Worm (Caenorhabditis elegans) whole organism, L1 larva: ENCODE measurements around the gene col-131.

Source experiments
- C04F5.9 ChIP-seq: sonication (generic microtip); optimal IDR thresholded peaks from 2 replicates; lab custom pipeline; 2016; ENCODE audit warnings: missing genetic modification characterization, missing compliant biosample characterization
- C16A3.4 ChIP-seq: fragments of 150-350 bp; optimal IDR thresholded peaks from 2 replicates; lab custom pipeline; 2014; ENCODE audit warnings: missing biosample characterization, missing genetic modification characterization
- Y116A8C.19 ChIP-seq: sonication (generic microtip); optimal IDR thresholded peaks from 2 replicates; lab custom pipeline; 2016; ENCODE audit warnings: missing compliant biosample characterization, missing genetic modification characterization, borderline replicate concordance
- aha-1 ChIP-seq: fragments of 150-350 bp; optimal IDR thresholded peaks from 2 replicates; lab custom pipeline; 2014; ENCODE audit warnings: missing biosample characterization, missing genetic modification characterization
- alr-1 ChIP-seq: fragments of 200-800 bp; sonication (Bioruptor generic); optimal IDR thresholded peaks from 2 replicates; lab custom pipeline; 2018; ENCODE audit warnings: borderline replicate concordance, mild to moderate bottlenecking, missing genetic modification characterization, missing compliant biosample characterization
- aly-2 ChIP-seq: fragments of 150-350 bp; optimal IDR thresholded peaks from 2 replicates; lab custom pipeline; 2014; ENCODE audit warnings: missing biosample characterization, missing genetic modification characterization
- blmp-1 ChIP-seq: fragments of 150-350 bp; optimal IDR thresholded peaks from 2 replicates; lab custom pipeline; 2014; ENCODE audit warnings: missing biosample characterization, missing genetic modification characterization
- ceh-8 ChIP-seq: fragments of 200-800 bp; sonication (Bioruptor generic); optimal IDR thresholded peaks from 2 replicates; lab custom pipeline; 2018; ENCODE audit warnings: mild to moderate bottlenecking, missing genetic modification characterization, moderate library complexity, missing compliant biosample characterization
- dpl-1 ChIP-seq, 3 experiments: fragments of 150-350 bp in 2 of 3; sonication (generic microtip) in 1 of 3; optimal IDR thresholded peaks; 2 replicates each; lab custom pipeline; 2014 to 2017; ENCODE audit warnings: missing biosample characterization in 3 of 3, missing genetic modification characterization in 3 of 3, missing genetic modification reagents in 3 of 3
- efl-1 ChIP-seq, 4 experiments: fragments of 150-350 bp; optimal IDR thresholded peaks in 3 of 4; peaks in 1 of 4; 1 replicate in 1 of 4; 2 replicates in 3 of 4; lab custom pipeline; 2014; ENCODE audit warnings: missing biosample characterization in 2 of 4, missing genetic modification characterization in 2 of 4, missing genetic modification reagents in 2 of 4
- efl-3 ChIP-seq: fragments of 200-800 bp; sonication (Bioruptor generic); optimal IDR thresholded peaks from 2 replicates; lab custom pipeline; 2018; ENCODE audit warnings: mild to moderate bottlenecking, missing genetic modification characterization, missing compliant biosample characterization
- elt-2 ChIP-seq: sonication (generic microtip); optimal IDR thresholded peaks from 2 replicates; lab custom pipeline; 2016; ENCODE audit warnings: missing genetic modification characterization, mild to moderate bottlenecking, inconsistent platforms, missing compliant biosample characterization, missing genetic modification reagents
- elt-3 ChIP-seq, 6 experiments: fragments of 150-350 bp in 1 of 6; sonication (generic microtip); optimal IDR thresholded peaks; 2 replicates each; lab custom pipeline; 2017 to 2018; ENCODE audit warnings: missing biosample characterization in 6 of 6, missing genetic modification characterization in 6 of 6, inconsistent platforms in 1 of 6
- ets-5 ChIP-seq: fragments of 200-800 bp; sonication (Bioruptor generic); IDR thresholded peaks from 2 replicates; pipeline ENCODE4 v1.3.6; 2022; ENCODE audit warnings: missing genetic modification characterization, missing compliant biosample characterization
- fkh-4 ChIP-seq: sonication (generic microtip); optimal IDR thresholded peaks from 2 replicates; lab custom pipeline; 2016; ENCODE audit warnings: missing compliant biosample characterization, missing genetic modification characterization, borderline replicate concordance
- fkh-8 ChIP-seq: sonication (generic microtip); optimal IDR thresholded peaks from 2 replicates; lab custom pipeline; 2016; ENCODE audit warnings: mild to moderate bottlenecking, missing genetic modification characterization, missing compliant biosample characterization
- grh-1 ChIP-seq: fragments of 200-800 bp; sonication (Bioruptor generic); IDR thresholded peaks from 2 replicates; pipeline ENCODE4 v1.3.6; 2022; ENCODE audit warnings: missing genetic modification reagents, missing genetic modification characterization, missing compliant biosample characterization
- hlh-17 ChIP-seq: fragments of 200-800 bp; sonication (Bioruptor generic); optimal IDR thresholded peaks from 2 replicates; lab custom pipeline; 2018; ENCODE audit warnings: missing genetic modification characterization, mild to moderate bottlenecking, missing compliant biosample characterization, moderate library complexity, borderline replicate concordance
- hpl-2 ChIP-seq: fragments of 150-350 bp; optimal IDR thresholded peaks from 2 replicates; lab custom pipeline; 2014; ENCODE audit warnings: missing biosample characterization, missing genetic modification reagents, missing genetic modification characterization
- jun-1 ChIP-seq: fragments of 150-350 bp; optimal IDR thresholded peaks from 2 replicates; lab custom pipeline; 2014; ENCODE audit warnings: missing biosample characterization, missing genetic modification reagents, missing genetic modification characterization
- lin-14 ChIP-seq: fragments of 200-800 bp; sonication (Bioruptor generic); optimal IDR thresholded peaks from 2 replicates; lab custom pipeline; 2018; ENCODE audit warnings: mild to moderate bottlenecking, missing genetic modification characterization, moderate library complexity, missing compliant biosample characterization
- lin-35 ChIP-seq, 2 experiments: fragments of 150-350 bp; optimal IDR thresholded peaks; 2 replicates each; lab custom pipeline; 2014; ENCODE audit warnings: missing biosample characterization in 2 of 2, missing genetic modification characterization in 2 of 2, missing genetic modification reagents in 2 of 2
- lir-3 ChIP-seq: sonication (generic microtip); optimal IDR thresholded peaks from 2 replicates; lab custom pipeline; 2016; ENCODE audit warnings: mild to moderate bottlenecking, missing genetic modification characterization, moderate library complexity, missing compliant biosample characterization; ENCODE audit not compliant: poor library complexity
- mab-9 ChIP-seq: fragments of 200-800 bp; sonication (Bioruptor generic); IDR thresholded peaks from 2 replicates; pipeline ENCODE4 v1.3.6; 2022; ENCODE audit warnings: missing genetic modification reagents, missing genetic modification characterization, missing compliant biosample characterization
- mef-2 ChIP-seq: fragments of 150-350 bp; optimal IDR thresholded peaks from 2 replicates; lab custom pipeline; 2014; ENCODE audit warnings: missing biosample characterization, missing genetic modification characterization
- mep-1 ChIP-seq: fragments of 150-350 bp; optimal IDR thresholded peaks from 2 replicates; lab custom pipeline; 2014; ENCODE audit warnings: missing biosample characterization, missing genetic modification characterization
- nhr-20 ChIP-seq: sonication (generic microtip); optimal IDR thresholded peaks from 2 replicates; lab custom pipeline; 2016; ENCODE audit warnings: mild to moderate bottlenecking, missing genetic modification characterization, missing compliant biosample characterization
- nhr-71 ChIP-seq: sonication (generic microtip); optimal IDR thresholded peaks from 2 replicates; lab custom pipeline; 2016; ENCODE audit warnings: mild to moderate bottlenecking, missing genetic modification characterization, moderate library complexity, missing compliant biosample characterization
- nhr-77 ChIP-seq: fragments of 150-350 bp; optimal IDR thresholded peaks from 2 replicates; lab custom pipeline; 2014; ENCODE audit warnings: missing biosample characterization, missing genetic modification characterization
- nhr-85 ChIP-seq: sonication (generic microtip); peaks from one replicate; lab custom pipeline; 2016; ENCODE audit warnings: missing genetic modification characterization, inconsistent platforms, missing compliant biosample characterization
- pag-3 ChIP-seq: sonication (generic microtip); optimal IDR thresholded peaks from 2 replicates; lab custom pipeline; 2017; ENCODE audit warnings: missing genetic modification characterization, mild to moderate bottlenecking, missing compliant biosample characterization, antibody characterized with exemption, borderline replicate concordance; ENCODE audit not compliant: insufficient read depth
- pax-3 ChIP-seq: fragments of 200-800 bp; sonication (Bioruptor generic); optimal IDR thresholded peaks from 2 replicates; lab custom pipeline; 2018; ENCODE audit warnings: mild to moderate bottlenecking, missing genetic modification characterization, moderate library complexity, missing compliant biosample characterization
- snpc-4 ChIP-seq: fragments of 150-350 bp; optimal IDR thresholded peaks from 2 replicates; lab custom pipeline; 2014; ENCODE audit warnings: missing biosample characterization, missing genetic modification characterization
- snu-23 ChIP-seq: sonication (generic microtip); optimal IDR thresholded peaks from 2 replicates; lab custom pipeline; 2016; ENCODE audit warnings: missing genetic modification characterization, missing compliant biosample characterization
- sox-4 ChIP-seq: sonication (generic microtip); optimal IDR thresholded peaks from 2 replicates; lab custom pipeline; 2016; ENCODE audit warnings: missing genetic modification characterization, missing compliant biosample characterization
- sup-37 ChIP-seq: fragments of 200-800 bp; sonication (Bioruptor generic); optimal IDR thresholded peaks from 2 replicates; lab custom pipeline; 2018; ENCODE audit warnings: mild to moderate bottlenecking, missing genetic modification characterization, missing compliant biosample characterization
- tbx-2 ChIP-seq: sonication (generic microtip); optimal IDR thresholded peaks from 2 replicates; lab custom pipeline; 2016; ENCODE audit warnings: missing genetic modification characterization, missing compliant biosample characterization
- tlp-1 ChIP-seq: fragments of 150-350 bp; optimal IDR thresholded peaks from 2 replicates; lab custom pipeline; 2014; ENCODE audit warnings: missing biosample characterization, missing genetic modification characterization
- unc-130 ChIP-seq: fragments of 150-350 bp; optimal IDR thresholded peaks from 2 replicates; lab custom pipeline; 2017; ENCODE audit warnings: missing biosample characterization, missing genetic modification characterization, inconsistent platforms
- unc-86 ChIP-seq: sonication (generic microtip); optimal IDR thresholded peaks from 2 replicates; lab custom pipeline; 2016; ENCODE audit warnings: missing genetic modification characterization, missing compliant biosample characterization
- xbp-1 ChIP-seq: sonication (generic microtip); optimal IDR thresholded peaks from 2 replicates; lab custom pipeline; 2016; ENCODE audit warnings: missing genetic modification characterization, missing compliant biosample characterization
- zag-1 ChIP-seq: fragments of 150-350 bp; optimal IDR thresholded peaks from 2 replicates; lab custom pipeline; 2014; ENCODE audit warnings: missing biosample characterization, missing genetic modification characterization
- zip-4 ChIP-seq: fragments of 200-800 bp; sonication (Bioruptor generic); optimal IDR thresholded peaks from 2 replicates; lab custom pipeline; 2018; ENCODE audit warnings: mild to moderate bottlenecking, missing genetic modification characterization, moderate library complexity, missing compliant biosample characterization

col-131 gene

DNA sequence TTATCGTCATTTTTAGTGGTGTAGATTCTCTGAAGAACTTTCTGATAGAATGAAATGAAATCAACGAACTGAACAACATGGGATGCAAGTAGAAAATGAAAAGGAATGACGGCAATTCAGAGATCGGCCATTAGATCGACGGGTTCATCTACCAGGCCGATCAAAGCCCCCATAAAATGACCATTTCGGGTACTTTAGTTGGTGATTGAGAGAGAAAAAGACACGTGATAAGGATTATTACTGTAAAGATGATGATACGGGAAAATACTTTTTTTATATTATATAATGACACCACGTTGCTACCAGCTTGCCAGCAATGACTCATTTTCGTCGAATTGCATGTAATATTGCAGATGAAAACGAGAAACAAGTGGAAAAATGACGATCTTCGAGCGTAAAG, 42.7 kb upstream of the col-131 start, which contains the start of gene best-1 (continued):
- TF ChIP-seq lin-14 (GFP tag; lab: Kevin White, UChicago) (no peak), hlh-17 (no peak), hpl-2 (no peak), lin-35 (GFP tag; optimal IDR thresholded peaks at IDR 0.05; lab: Kevin White, UChicago) (no peak), snpc-4 (tag; lab: Kevin White, UChicago) (no peak), sox-4 (tag; lab: Kevin White, UChicago) (no peak), efl-3 (GFP tag; lab: Kevin White, UChicago) (no peak), grh-1 (GFP tag; lab: Robert Waterston, UW) (no peak), aha-1 (tag; lab: Kevin White, UChicago) (no peak), pag-3 (no peak), alr-1 (tag; lab: Kevin White, UChicago) (no peak), mab-9 (no peak), pax-3 (tag; lab: Kevin White, UChicago) (no peak), sup-37 (GFP tag; lab: Kevin White, UChicago) (no peak), mef-2 (tag; lab: Kevin White, UChicago) (no peak), efl-1 (optimal IDR thresholded peaks at IDR 0.05; lab: Kevin White, UChicago) (no peak), efl-1 (GFP tag; optimal IDR thresholded peaks at IDR 0.05 in 1 of 2; lab: Kevin White, UChicago) (no peak), nhr-20 (peak; percentile 64), unc-86 (tag; lab: Kevin White, UChicago) (no peak), fkh-4 (tag; lab: Kevin White, UChicago) (no peak), elt-3 (tag; optimal IDR thresholded peaks at IDR 0.05; lab: Kevin White, UChicago) (peak in 4 of 6 experiments; percentile 34 to 69 (median 50)), nhr-71 (tag; lab: Kevin White, UChicago) (peak; percentile 45), dpl-1 (GFP tag; optimal IDR thresholded peaks at IDR 0.05; lab: Kevin White, UChicago) (no peak), jun-1 (tag; lab: Kevin White, UChicago) (no peak), aly-2 (tag; lab: Kevin White, UChicago) (no peak), C04F5.9 (no peak), lir-3 (tag; lab: Kevin White, UChicago) (no peak), C16A3.4 (no peak), nhr-77 (tag; lab: Kevin White, UChicago) (no peak), xbp-1 (tag; lab: Kevin White, UChicago) (no peak), mep-1 (no peak), elt-2 (no peak), nhr-85 (tag; lab: Kevin White, UChicago) (peak; percentile 67)

DNA sequence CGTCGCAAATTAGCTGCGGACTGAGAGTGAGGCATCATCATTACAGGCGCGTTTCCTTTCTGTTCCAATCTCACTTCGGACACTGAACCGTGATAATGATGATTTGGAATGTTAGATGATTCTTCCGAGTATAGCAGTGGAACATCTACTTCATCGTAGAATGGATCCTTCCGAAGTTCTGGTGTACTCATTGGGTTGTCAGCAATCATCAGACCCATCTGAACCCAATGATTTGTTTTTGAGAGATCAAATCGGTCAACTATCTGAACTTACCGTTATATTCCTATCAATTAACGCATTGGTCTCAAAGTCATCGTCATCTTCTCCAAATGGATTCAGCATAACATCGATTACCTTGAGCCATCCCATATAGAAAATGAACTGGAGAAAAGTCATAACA, 41.3 kb upstream of the col-131 start:
- TF ChIP-seq C16A3.4 (no peak), zag-1 (tag; lab: Kevin White, UChicago) (no peak), nhr-71 (tag; lab: Kevin White, UChicago) (no peak), mef-2 (tag; lab: Kevin White, UChicago) (no peak), lir-3 (tag; lab: Kevin White, UChicago) (no peak), blmp-1 (peak; percentile 2), ceh-8 (GFP tag; lab: Kevin White, UChicago) (no peak), Y116A8C.19 (tag; lab: Kevin White, UChicago) (no peak)

DNA sequence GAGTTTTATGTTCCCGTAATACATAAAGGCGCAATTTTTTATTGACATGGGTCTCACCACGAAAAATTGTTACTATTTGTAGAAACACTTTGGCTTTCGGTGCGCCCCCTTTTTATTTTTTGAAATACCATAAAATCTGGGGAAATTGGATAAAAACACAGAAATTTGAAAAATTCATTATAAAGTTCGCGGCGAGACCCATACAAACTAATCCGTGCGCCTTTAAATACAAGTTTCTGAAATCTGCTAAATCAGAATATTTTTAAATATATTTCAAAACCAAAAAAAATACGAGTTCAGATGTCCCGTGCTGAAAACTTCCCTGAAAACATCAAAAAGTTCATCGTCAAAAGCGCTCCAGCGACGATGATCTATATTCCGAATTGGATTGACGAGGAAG, 40.3 kb upstream of the col-131 start, which contains the start of gene B0564.2:
Gene B0564.2, plus strand, starts transcription at position 301 of the 400 bp plus-strand sequence.
- TF ChIP-seq ceh-8 (GFP tag; lab: Kevin White, UChicago) (no peak), Y116A8C.19 (tag; lab: Kevin White, UChicago) (no peak), zip-4 (GFP tag; lab: Kevin White, UChicago) (no peak), snu-23 (GFP tag; lab: Kevin White, UChicago) (no peak), tlp-1 (tag; lab: Kevin White, UChicago) (no peak), fkh-8 (tag; lab: Kevin White, UChicago) (no peak), tbx-2 (tag; lab: Kevin White, UChicago) (no peak), unc-130 (tag; lab: Kevin White, UChicago) (no peak), lin-14 (GFP tag; lab: Kevin White, UChicago) (no peak), mep-1 (no peak), ets-5 (GFP tag; lab: Robert Waterston, UW) (no peak)
- TF ChIP-seq, all 84 proteins: peak for 0
